Fruit fly (Drosophila melanogaster) whole organism: ENCODE results near the gene CG32820.
"Not testable (repeated sequence)": the region's sequence is repeated elsewhere in the genome, so short reads cannot be mapped to it uniquely, and the experiment has no call there.

Source experiments
- CG8478 ChIP-seq: fragments of >200 bp; optimal IDR thresholded peaks from 2 replicates; lab custom pipeline; 2018; ENCODE audit warnings: inconsistent platforms
- Dll ChIP-seq: fragments of >200 bp; optimal IDR thresholded peaks from 2 replicates; lab custom pipeline; 2017
- EcR ChIP-seq, 2 experiments: fragments of >200 bp; optimal IDR thresholded peaks; 2 replicates each; lab custom pipeline; 2017; ENCODE audit warnings: missing biosample characterization in 2 of 2, missing genetic modification characterization in 2 of 2, missing genetic modification reagents in 2 of 2
- pan ChIP-seq: fragments of >200 bp; optimal IDR thresholded peaks from 2 replicates; lab custom pipeline; 2017
- psq ChIP-seq: fragments of >200 bp; optimal IDR thresholded peaks from 2 replicates; lab custom pipeline; 2017
- usp ChIP-seq: fragments of >200 bp; optimal IDR thresholded peaks from 2 replicates; lab custom pipeline; 2017; ENCODE audit warnings: missing biosample characterization, missing genetic modification characterization, mixed read lengths

The CG32820 gene

DNA sequence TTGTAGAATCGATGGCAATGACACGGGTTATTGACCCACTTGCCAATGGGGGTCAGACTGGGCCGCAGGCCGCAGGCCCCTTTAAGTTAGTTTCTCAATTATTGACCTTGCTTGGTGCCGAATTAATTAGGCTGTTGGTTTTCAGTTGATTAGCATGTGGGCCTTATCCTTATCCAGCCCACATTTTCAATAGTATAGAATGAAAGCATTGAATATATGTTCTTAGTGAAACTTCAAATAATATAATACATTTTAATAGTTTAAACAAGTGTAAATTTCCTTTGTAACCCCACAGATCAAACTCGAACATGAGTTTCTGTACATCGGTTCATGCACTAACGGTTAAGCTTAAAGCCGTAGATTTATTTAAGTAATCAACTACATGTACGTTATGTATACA lies at the start of gene CG32820:
CG32820 (minus strand) TSS at position 101 of the 400 bp plus-strand sequence.
- not testable (repeated sequence) for TF ChIP-seq EcR (GFP tag; optimal IDR thresholded peaks at IDR 0.05; lab: Kevin White, UChicago); Dll (lab: Kevin White, UChicago); usp (GFP tag; lab: Kevin White, UChicago)

DNA sequence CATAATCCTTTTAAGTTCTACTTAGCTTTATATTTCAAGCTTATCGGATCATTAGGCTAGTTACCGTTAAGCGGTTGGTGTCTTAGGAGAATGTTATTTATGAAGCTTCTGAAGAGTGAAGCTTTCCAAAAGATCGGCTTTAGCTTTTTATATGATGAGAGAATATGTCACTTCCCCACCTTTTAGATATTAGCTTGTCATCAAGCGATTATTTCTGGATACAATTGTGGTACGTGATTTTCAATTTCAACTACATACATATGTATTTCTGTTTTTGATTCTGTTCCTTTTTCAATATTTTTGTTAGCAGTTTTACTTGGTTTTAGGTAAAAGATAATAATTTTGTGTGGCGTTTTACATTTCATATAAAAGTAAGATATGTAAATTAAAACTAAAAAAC lies 17.8 kb upstream of the CG32820 start:
- TF ChIP-seq psq (lab: Kevin White, UChicago) (no peak), Dll (lab: Kevin White, UChicago) (no peak), EcR (GFP tag; optimal IDR thresholded peaks at IDR 0.05; lab: Kevin White, UChicago) (no peak), pan (lab: Kevin White, UChicago) (no peak), usp (GFP tag; lab: Kevin White, UChicago) (no peak), CG8478 (no peak)

DNA sequence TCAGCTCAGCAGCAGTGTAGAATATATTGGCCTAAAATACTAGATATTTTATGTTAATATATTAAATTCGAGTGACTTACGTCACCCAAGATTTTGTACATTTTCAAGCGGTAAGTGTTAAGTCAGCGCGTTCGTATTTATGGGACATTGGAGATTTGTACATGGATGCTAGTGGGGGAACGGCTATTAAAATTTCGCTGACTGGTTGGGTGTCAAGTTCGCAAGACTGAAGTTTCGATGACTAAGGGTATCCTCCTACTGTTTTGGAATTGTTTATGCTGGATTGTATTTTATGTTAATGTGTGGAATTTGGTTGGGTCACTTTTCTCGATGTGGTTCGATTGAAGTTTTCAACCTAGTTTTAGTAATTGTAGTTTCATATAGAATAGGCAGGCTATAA lies 17.2 kb upstream of the CG32820 start:
- no peak for TF ChIP-seq CG8478
- no peak for TF ChIP-seq usp (GFP tag; lab: Kevin White, UChicago)
- no peak for TF ChIP-seq psq (lab: Kevin White, UChicago)
- TF ChIP-seq EcR (GFP tag; optimal IDR thresholded peaks at IDR 0.05; lab: Kevin White, UChicago) = no peak
- TF ChIP-seq pan (lab: Kevin White, UChicago) = no peak
- no peak for TF ChIP-seq Dll (lab: Kevin White, UChicago)

DNA sequence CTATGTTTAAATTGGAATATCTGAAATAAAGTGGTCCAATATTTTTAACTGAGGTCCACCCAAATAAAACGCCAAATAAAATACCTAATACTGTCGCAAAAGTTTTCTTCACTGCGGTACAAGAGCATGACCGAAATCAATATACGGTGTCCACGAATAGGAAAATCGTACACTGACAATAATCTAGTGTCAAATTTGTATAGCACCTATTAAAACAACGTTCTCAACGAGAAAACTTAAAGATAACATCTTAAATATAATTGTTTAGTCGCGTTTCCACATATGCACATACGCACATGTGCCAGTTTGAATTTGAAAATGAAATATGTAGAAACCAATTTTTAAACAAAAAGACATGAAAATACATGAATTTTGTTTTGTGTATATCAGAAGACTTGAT lies 16.4 kb upstream of the CG32820 start:
- TF ChIP-seq CG8478 (no peak), usp (GFP tag; lab: Kevin White, UChicago) (no peak), pan (lab: Kevin White, UChicago) (no peak), psq (lab: Kevin White, UChicago) (no peak), Dll (lab: Kevin White, UChicago) (no peak), EcR (GFP tag; optimal IDR thresholded peaks at IDR 0.05; lab: Kevin White, UChicago) (no peak)

DNA sequence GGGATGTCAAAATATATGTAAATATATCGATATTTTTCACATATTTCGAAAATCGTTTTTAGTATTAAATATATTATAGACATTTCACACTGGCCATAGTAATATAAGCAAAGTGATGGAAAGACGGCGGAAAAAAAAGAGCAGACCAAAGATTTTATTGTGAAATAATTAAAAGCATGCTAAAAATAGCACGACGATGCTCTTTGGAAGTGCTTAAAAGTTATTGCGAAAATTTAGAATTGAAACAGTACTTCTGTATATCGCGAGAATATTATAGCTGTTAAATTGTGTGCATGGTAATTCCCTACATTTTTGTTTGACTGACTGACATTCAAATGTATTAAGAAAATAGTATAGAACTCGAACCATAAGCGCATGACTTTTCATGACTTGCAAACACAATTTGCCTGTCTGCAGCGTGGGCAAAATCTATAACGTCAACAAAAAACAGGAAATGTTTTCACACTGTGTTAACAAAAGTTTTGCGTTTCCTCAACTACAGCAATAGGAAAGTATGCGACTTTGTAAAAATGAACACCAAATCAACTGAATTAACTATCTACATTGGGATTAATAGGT lies 15.2 kb upstream of the CG32820 start:
- TF ChIP-seq pan (lab: Kevin White, UChicago) = no peak
- no peak for TF ChIP-seq usp (GFP tag; lab: Kevin White, UChicago)
- TF ChIP-seq CG8478 = no peak
- TF ChIP-seq Dll (lab: Kevin White, UChicago) = no peak
- no peak for TF ChIP-seq psq (lab: Kevin White, UChicago)
- no peak for TF ChIP-seq EcR (GFP tag; optimal IDR thresholded peaks at IDR 0.05; lab: Kevin White, UChicago)

DNA sequence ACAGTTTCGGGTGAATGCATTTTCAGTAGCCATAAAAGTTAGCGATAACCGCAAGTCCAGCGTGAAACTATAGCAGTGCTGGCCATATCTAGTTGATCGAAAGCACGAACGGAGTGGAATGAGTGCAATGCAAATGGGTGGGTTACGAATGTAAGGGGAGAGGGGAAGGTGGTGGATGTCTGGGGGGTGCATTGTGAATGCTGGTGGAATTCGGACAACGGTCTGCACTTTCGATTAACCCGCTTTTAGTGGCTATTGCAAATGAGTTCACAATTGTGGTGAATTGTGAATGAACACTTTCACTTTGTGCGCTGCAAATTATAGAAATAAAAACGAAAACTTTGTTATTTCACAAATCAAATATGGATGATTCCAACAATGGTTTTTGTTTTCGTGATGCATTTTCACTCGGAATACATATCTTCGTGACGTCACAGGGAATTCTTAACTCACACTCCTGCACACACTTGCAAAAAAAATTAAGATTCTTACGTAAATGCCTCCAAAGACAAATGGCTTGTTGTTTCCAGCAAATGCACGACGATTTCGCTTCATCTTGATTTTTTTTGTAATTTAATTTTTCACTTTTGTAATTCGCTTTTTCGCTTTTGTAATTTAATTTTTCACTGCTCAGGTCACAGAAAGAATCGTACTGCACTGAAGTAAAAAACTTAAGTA lies 14.6 kb upstream of the CG32820 start, which contains the start of gene DIP1:
DIP1 (minus strand) TSS at position 667 of the 678 bp plus-strand sequence.
- TF ChIP-seq EcR (GFP tag; optimal IDR thresholded peaks at IDR 0.05; lab: Kevin White, UChicago) = no peak
- no peak for TF ChIP-seq CG8478
- TF ChIP-seq pan (lab: Kevin White, UChicago) = no peak
- no peak for TF ChIP-seq Dll (lab: Kevin White, UChicago)
- no peak for TF ChIP-seq usp (GFP tag; lab: Kevin White, UChicago)
- no peak for TF ChIP-seq psq (lab: Kevin White, UChicago)

DNA sequence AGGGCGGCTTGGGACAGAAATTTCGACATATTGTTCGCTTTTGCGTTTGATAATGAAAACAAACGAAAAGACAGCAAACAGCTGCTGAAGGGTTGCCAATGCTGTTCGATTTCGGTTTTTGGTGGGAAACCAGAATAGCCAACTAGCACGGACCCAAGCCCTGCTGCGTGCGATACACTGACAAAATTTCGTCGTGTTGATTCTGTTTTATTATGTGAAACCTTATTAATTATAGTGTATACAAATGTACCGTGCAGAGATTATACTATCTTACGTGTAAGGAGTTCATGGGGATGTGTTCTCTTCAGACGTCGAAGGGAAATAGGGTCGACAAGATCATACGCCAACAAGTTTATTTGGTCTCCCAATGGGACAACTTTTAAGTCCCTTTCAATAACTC lies 8.6 kb upstream of the CG32820 start, which contains the start of gene CG32500:
CG32500 (minus strand) TSS at position 110 of the 400 bp plus-strand sequence.
- not testable (repeated sequence) for TF ChIP-seq CG8478; Dll (lab: Kevin White, UChicago); EcR (GFP tag; optimal IDR thresholded peaks at IDR 0.05; lab: Kevin White, UChicago)

DNA sequence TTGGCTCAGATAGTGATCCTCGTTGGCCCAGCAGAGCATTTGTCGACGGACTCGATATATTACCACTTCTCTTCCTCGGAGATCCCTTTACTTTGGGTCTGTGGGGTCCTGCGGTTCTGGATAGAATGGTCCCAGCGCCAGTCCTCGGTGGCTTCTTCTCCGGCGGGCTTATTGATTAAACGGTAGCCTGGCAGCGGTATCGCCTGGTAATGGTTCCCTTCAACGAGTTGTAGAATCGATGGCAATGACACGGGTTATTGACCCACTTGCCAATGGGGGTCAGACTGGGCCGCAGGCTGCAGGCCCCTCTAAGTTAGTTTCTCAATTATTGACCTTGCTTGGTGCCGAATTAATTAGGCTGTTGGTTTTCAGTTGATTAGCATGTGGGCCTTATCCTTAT lies 6.0 kb upstream of the CG32820 start, which contains the start of gene CG32819:
CG32819 (minus strand) TSS at position 101 of the 400 bp plus-strand sequence.
- not testable (repeated sequence) for TF ChIP-seq CG8478; usp (GFP tag; lab: Kevin White, UChicago); pan (lab: Kevin White, UChicago)

DNA sequence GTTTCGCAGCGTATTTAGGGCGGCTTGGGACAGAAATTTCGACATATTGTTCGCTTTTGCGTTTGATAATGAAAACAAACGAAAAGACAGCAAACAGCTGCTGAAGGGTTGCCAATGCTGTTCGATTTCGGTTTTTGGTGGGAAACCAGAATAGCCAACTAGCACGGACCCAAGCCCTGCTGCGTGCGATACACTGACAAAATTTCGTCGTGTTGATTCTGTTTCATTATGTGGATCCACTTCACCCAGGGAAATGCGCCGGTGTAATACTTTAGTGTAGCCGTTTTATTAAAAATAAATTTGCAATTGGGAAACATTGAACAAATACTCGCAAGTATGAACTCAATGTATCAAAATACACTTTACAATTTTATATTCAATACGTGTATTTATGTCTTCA lies 2.5 kb upstream of the CG32820 start, which contains the start of gene CG32857:
CG32857 (minus strand) TSS at position 101 of the 400 bp plus-strand sequence.
- TF ChIP-seq Dll (lab: Kevin White, UChicago); EcR (GFP tag; optimal IDR thresholded peaks at IDR 0.05; lab: Kevin White, UChicago); usp (GFP tag; lab: Kevin White, UChicago): not testable (repeated sequence)

DNA sequence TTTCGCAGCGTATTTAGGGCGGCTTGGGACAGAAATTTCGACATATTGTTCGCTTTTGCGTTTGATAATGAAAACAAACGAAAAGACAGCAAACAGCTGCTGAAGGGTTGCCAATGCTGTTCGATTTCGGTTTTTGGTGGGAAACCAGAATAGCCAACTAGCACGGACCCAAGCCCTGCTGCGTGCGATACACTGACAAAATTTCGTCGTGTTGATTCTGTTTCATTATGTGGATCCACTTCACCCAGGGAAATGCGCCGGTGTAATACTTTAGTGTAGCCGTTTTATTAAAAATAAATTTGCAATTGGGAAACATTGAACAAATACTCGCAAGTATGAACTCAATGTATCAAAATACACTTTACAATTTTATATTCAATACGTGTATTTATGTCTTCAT lies 3.6 kb downstream of the CG32820 start, which contains the start of gene CG33502:
CG33502 (minus strand) TSS at position 101 of the 400 bp plus-strand sequence.
- TF ChIP-seq psq (lab: Kevin White, UChicago); CG8478; Dll (lab: Kevin White, UChicago): not testable (repeated sequence)

DNA sequence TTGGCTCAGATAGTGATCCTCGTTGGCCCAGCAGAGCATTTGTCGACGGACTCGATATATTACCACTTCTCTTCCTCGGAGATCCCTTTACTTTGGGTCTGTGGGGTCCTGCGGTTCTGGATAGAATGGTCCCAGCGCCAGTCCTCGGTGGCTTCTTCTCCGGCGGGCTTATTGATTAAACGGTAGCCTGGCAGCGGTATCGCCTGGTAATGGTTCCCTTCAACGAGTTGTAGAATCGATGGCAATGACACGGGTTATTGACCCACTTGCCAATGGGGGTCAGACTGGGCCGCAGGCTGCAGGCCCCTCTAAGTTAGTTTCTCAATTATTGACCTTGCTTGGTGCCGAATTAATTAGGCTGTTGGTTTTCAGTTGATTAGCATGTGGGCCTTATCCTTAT lies 6.2 kb downstream of the CG32820 start, which contains the start of gene CG17450:
CG17450 (minus strand) TSS at position 101 of the 400 bp plus-strand sequence.
- not testable (repeated sequence) for TF ChIP-seq CG8478; Dll (lab: Kevin White, UChicago); pan (lab: Kevin White, UChicago)

DNA sequence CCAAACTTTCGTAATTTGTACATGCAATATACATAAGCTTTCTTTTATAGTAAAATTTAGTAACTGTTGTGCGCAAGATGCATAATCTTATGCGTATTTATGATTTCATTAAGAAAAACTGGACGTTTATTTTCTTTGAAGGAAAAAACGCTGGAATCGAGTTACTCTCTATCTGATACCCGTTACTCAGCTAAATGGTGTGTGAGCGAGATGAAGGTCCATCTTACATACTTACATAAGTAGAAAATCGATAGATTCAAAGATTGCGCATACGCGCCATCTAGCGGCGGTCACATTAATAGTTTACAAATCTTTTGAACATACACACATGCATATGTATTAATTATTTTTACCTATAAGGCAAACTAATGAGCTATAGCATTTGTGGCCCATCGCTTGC lies 9.5 kb downstream of the CG32820 start:
- no peak for TF ChIP-seq Dll (lab: Kevin White, UChicago)
- no peak for TF ChIP-seq usp (GFP tag; lab: Kevin White, UChicago)
- no peak for TF ChIP-seq EcR (GFP tag; optimal IDR thresholded peaks at IDR 0.05; lab: Kevin White, UChicago)
- TF ChIP-seq pan (lab: Kevin White, UChicago) = no peak
- no peak for TF ChIP-seq psq (lab: Kevin White, UChicago)
- TF ChIP-seq CG8478 = no peak
